Worm (Caenorhabditis elegans): ENCODE data around the gene E01B7.2.
A peak's percentile ranks its signal among the peaks of the same experiment; 100 is the strongest.
"Not testable (repeated sequence)": the region's sequence is repeated elsewhere in the genome, so short reads cannot be mapped to it uniquely, and the experiment has no call there.

Gene E01B7.2

DNA sequence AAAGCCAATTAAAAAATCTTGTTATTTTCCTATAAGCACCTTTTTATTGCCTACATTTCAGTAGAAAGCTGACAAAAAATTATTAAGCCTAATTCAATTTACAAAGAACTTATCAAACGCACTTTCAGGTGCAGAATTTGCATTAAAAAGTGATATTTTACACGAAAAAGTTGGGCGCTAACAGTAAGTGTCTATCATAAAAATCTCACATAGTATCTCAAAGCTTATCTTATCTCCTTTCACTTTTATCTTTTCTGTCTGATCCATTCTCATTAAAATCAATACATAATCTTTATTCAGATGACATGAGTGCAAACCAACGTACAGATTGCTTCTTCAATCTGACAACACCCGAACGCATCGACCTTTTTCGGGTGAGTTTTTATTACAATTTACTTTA lies 11.6 kb upstream of the E01B7.2 start, which contains the start of gene dcar-1:
Gene dcar-1 (plus strand): TSS at position 301 of the 400 bp plus-strand sequence.
- TF ChIP-seq elt-3 (tag; optimal IDR thresholded peaks at IDR 0.05) (peak; percentile 36), snpc-4 (tag; optimal IDR thresholded peaks at IDR 0.05) (no peak)

DNA sequence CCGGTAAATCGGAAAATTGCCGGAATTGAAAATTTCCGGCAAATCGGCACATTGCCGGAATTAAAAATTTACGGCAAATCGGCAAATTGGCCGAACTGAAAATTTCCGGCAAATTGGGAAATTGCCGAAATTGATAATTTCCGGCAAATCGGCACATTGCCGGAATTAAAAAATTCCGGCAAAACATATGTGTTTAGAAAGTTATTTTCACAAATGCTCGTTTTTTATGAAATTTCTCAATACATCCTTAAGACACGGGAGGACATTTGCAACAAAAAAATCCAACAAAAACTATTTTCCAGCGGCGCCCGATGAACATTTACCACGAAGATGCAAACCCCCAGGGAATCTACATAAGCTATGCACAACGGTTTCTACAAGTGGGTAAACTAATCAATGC lies 2.8 kb upstream of the E01B7.2 start, which contains the start of gene C06H5.8:
Gene C06H5.8 (plus strand): TSS at position 301 of the 400 bp plus-strand sequence.
- TF ChIP-seq elt-1 (tag; optimal IDR thresholded peaks at IDR 0.05; ENCODE audit: borderline replicate concordance, insufficient read depth) (no peak), drap-1 (GFP tag; optimal IDR thresholded peaks at IDR 0.05) (peak; percentile 14), mep-1 (tag; optimal IDR thresholded peaks at IDR 0.05) (no peak), unc-62 (GFP tag; optimal IDR thresholded peaks at IDR 0.05) (no peak)

DNA sequence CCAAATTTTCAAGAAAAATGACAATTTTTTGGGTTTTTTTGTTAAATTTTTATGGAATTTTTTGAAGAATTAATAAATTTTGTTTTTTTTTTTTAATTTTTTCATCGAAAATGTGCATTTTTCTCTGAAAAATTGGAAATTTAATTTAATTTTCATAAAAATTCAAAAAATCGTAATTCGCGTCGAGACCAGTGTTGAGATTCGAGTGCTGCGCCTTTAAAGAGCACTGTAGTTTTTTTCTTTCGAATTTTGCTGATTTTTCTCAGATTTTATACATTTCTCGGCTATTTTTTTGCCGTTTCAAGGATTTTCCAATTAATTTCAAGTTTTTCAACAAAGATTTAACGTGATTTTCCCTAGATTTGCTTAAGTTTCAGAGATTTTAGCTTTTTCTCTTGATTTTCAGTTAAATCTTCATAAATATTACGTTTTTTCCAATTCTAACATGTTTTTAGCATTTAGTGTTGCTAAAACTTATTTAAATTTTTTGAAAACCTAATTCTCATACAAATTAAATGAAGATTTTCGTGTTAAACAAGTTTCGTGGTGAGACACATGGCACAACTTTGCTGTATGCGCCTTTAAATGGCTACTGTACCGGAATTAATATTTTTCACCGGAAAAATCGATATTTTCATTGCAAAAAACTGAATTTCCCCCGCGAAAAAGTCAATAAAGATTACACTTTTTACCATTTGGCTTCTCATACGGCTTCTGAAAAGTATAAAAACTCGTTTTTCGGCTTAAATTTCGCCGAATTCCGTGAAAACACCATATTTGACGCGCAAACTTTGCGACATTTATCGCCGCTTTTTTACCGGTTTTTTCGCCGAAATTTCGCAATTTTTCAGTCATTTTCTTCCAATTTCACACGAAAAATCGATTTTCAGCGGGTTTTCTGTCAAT lies 2.8 kb downstream of the E01B7.2 start, which contains the start of gene usp-50:
Gene usp-50 (plus strand): TSS at position 822 of the 906 bp plus-strand sequence.
- not testable (repeated sequence) for TF ChIP-seq ceh-83 (GFP tag; optimal IDR thresholded peaks at IDR 0.05); lin-13 (tag; optimal IDR thresholded peaks at IDR 0.05); hlh-1 (tag; optimal IDR thresholded peaks at IDR 0.05)

DNA sequence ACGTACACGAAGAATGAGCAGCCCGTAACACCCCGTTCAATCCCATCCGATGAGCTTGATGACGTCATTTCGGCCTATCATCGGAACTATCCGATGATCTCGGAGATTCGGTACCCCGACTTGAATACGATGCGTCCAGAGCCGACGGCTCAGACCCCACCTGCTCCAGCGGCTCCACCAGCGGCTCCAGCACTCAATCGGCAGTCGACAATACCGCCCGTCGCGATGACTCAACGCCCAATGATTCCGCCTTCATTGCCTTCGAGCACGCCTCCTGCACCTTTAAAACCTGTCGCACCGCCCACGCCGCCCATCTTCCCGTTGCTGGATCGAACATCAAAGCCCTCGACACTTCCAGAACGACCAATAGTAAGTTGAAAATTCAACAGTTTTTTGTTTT lies 6.6 kb downstream of the E01B7.2 start:
- TF ChIP-seq nhr-28 (tag; optimal IDR thresholded peaks at IDR 0.05) (no peak), zip-8 (tag; optimal IDR thresholded peaks at IDR 0.05) (peak; percentile 30)

DNA sequence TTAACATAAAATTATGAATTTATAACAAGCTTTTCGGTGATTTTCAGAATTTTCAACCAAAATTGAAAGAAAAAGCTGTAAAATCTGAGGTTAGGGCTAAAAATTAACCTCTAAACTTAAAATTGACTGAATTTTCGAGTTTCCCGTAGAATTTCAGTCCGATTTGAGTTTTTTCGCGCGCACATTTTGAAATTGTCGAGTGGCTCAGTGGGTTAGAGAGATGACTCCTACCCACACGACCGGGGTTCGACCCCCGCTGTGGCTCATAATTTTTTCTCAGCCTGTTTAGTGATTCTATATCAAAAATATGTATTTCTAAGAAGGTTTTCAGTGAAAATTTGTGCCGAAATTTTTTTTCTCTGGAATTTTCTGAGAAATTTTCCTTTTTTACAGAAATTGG lies 10.2 kb downstream of the E01B7.2 start:
- TF ChIP-seq lin-13 (tag; optimal IDR thresholded peaks at IDR 0.05) (no peak), flh-1 (GFP tag; optimal IDR thresholded peaks at IDR 0.05) (no peak), tbx-8 (GFP tag; optimal IDR thresholded peaks at IDR 0.05) (no peak), blmp-1 (tag; optimal IDR thresholded peaks at IDR 0.05) (no peak)

DNA sequence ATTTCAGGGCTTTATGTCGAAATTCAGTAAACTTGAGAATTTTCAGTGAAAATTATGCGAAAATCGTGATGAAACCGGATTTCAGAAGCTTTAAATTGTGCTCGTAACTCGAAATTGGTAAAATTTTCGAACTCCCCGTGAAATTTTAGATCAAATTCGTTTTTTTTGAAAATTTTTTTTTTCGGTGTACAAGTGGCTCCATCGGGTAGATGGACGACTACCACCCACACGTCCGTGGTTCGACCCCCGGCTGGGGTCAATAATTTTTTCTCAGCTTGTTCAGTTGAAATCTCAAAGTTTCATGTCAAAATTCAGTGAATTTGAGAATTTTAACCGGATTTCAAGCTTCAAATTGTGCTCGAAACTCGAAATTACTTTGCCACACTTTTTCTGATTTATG lies 14.3 kb downstream of the E01B7.2 start:
- TF ChIP-seq unc-62 (GFP tag; optimal IDR thresholded peaks at IDR 0.05): no peak
- no peak for TF ChIP-seq ces-1 (GFP tag; optimal IDR thresholded peaks at IDR 0.05)
- TF ChIP-seq zip-8 (tag; optimal IDR thresholded peaks at IDR 0.05): no peak
- TF ChIP-seq ham-2 (GFP tag; optimal IDR thresholded peaks at IDR 0.05): no peak
- TF ChIP-seq mep-1 (tag; optimal IDR thresholded peaks at IDR 0.05): no peak
- TF ChIP-seq drap-1 (GFP tag; optimal IDR thresholded peaks at IDR 0.05): no peak

DNA sequence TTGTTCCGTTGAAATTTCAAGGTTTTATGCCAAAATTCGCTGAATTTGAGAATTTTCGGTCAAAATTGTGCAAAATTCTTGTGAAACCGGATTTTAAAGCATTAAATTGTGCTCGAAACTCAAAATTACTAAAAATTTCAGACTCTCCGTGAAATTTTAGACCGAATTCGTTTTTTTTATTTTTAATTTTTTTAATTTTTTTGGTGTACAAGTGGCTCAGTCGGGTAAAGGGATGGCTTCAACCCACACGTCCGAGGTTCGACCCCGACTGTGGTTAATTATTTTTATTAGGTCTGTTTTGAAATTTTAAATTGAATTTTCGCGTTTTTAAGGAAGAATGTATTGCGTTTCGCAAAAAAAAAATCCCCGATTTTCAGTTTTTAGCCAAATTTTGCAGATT lies 17.4 kb downstream of the E01B7.2 start:
- TF ChIP-seq ceh-43 (GFP tag; optimal IDR thresholded peaks at IDR 0.05) (no peak), nhr-28 (tag; optimal IDR thresholded peaks at IDR 0.05) (no peak), M03D4.4 (tag; optimal IDR thresholded peaks at IDR 0.05) (no peak), unc-62 (GFP tag; optimal IDR thresholded peaks at IDR 0.05) (no peak)

DNA sequence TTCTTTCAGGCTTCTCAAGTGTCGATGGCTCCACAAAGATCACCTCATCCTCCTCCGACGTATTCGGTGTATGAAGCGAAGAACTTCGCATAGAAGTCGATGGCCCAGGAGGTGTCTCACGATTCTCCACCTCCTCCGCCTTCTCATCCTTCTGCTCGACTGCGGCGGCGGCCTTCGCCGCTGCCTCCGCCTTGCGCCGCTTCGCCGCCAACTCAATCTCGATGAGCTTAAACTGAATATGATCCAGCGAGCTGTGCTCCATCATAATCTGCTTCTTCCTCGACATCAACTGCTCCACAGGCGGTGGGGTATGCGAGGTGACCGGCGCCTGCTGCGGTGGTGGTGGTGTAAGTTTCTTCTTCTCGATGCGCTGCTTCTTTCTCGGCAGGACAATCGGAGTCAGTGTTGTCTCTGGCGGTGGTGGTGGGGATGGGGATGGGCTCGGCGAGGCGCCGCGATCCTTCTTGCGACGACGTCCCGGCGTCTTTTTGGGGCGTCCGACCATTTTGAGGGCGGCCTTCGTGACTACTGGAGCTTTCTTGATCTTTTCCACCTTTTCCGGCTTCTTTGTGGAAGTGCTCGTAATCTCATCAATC lies 22.4 kb downstream of the E01B7.2 start:
- TF ChIP-seq blmp-1 (tag; optimal IDR thresholded peaks at IDR 0.05) (no peak), snpc-4 (tag; optimal IDR thresholded peaks at IDR 0.05) (no peak), drap-1 (GFP tag; optimal IDR thresholded peaks at IDR 0.05) (peak; percentile 53)

DNA sequence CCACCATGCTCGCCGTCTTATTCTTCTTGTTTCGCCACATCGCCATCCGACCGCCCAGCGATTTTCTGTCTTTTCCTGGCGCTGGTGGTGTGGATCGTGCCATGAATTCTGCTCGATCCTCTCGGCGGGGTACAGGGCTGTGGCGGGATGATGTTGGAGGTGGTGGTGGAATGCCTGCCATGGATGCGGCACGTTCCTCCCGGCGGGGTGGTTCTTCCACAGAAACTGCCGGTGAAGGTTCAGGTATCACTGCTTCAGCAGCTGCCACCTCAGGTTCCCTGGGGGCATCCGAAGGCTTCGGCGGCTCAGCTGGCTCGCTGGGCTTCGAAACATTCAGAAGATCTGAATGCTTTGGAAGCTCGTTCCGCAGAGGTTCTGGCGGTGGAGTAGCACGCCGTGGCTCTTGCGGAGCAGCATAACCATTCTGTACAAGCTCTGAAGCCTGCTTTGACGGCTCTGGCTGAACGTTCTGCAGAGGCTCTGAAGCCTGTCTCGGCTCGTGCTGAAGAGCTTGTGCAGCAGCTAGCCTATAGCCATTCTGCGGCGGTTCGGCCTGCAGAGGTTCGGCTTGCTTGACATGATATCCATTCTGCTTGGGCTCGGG lies 23.4 kb downstream of the E01B7.2 start:
- no peak for TF ChIP-seq lin-13 (tag; optimal IDR thresholded peaks at IDR 0.05)
- no peak for TF ChIP-seq pha-4 (tag; optimal IDR thresholded peaks at IDR 0.05)
- no peak for TF ChIP-seq tbx-8 (GFP tag; optimal IDR thresholded peaks at IDR 0.05)
- TF ChIP-seq blmp-1 (tag; optimal IDR thresholded peaks at IDR 0.05): no peak
- no peak for TF ChIP-seq ceh-43 (GFP tag; optimal IDR thresholded peaks at IDR 0.05)
- no peak for TF ChIP-seq flh-1 (GFP tag; optimal IDR thresholded peaks at IDR 0.05)
- no peak for TF ChIP-seq cnd-1 (tag; optimal IDR thresholded peaks at IDR 0.05)
- no peak for TF ChIP-seq elt-1 (tag; optimal IDR thresholded peaks at IDR 0.05; ENCODE audit: borderline replicate concordance, insufficient read depth)
- TF ChIP-seq sem-2 (GFP tag; optimal IDR thresholded peaks at IDR 0.05): no peak
- no peak for TF ChIP-seq nhr-2 (tag; optimal IDR thresholded peaks at IDR 0.05)
- no peak for TF ChIP-seq bed-3 (GFP tag; optimal IDR thresholded peaks at IDR 0.05)
- TF ChIP-seq M03D4.4 (tag; optimal IDR thresholded peaks at IDR 0.05): no peak
- no peak for TF ChIP-seq nhr-76 (tag; optimal IDR thresholded peaks at IDR 0.05)
- TF ChIP-seq nhr-28 (tag; optimal IDR thresholded peaks at IDR 0.05): no peak
- no peak for TF ChIP-seq nhr-12 (tag; optimal IDR thresholded peaks at IDR 0.05)
- TF ChIP-seq lin-32 (GFP tag; optimal IDR thresholded peaks at IDR 0.05): no peak
- no peak for TF ChIP-seq ceh-83 (GFP tag; optimal IDR thresholded peaks at IDR 0.05)
- TF ChIP-seq snpc-4 (tag; optimal IDR thresholded peaks at IDR 0.05): no peak
- no peak for TF ChIP-seq hlh-1 (tag; optimal IDR thresholded peaks at IDR 0.05)
- no peak for TF ChIP-seq elt-3 (tag; optimal IDR thresholded peaks at IDR 0.05)
